Fruit fly (Drosophila melanogaster) Kc167 (cell line): ENCODE results near the gene ck.

Experiments
- Myc ChIP-seq: fragments of >200 bp; optimal IDR thresholded peaks from 2 replicates; lab custom pipeline; 2017; ENCODE audit warnings: missing external identifiers
- h ChIP-seq: fragments of >200 bp; optimal IDR thresholded peaks from 3 replicates; lab custom pipeline; 2018; ENCODE audit warnings: missing external identifiers
- insv ChIP-seq: fragments of >200 bp; optimal IDR thresholded peaks from 3 replicates; lab custom pipeline; 2018; ENCODE audit warnings: missing external identifiers
- psq ChIP-seq: fragments of >200 bp; optimal IDR thresholded peaks from 2 replicates; lab custom pipeline; 2017; ENCODE audit warnings: missing external identifiers
- ttk ChIP-seq: sonication (Bioruptor generic); optimal IDR thresholded peaks from 2 replicates; lab custom pipeline; 2017; ENCODE audit warnings: missing external identifiers

dm6 chr2L:15009703-15010102 lies 48.0 kb downstream of the ck start, which contains the start of the genes THG and Rnmt:
- TF ChIP-seq h (lab: Kevin White, UChicago), result no peak
- no peak for TF ChIP-seq insv
- no peak for TF ChIP-seq ttk (lab: Kevin White, UChicago)
- no peak for TF ChIP-seq psq (lab: Kevin White, UChicago)
- TF ChIP-seq Myc (lab: Kevin White, UChicago), result no peak
